Fruit fly (Drosophila melanogaster) whole organism, embryonic: Measurements from ENCODE around the gene CG4629.

Experiments used
- B-H1 ChIP-seq: fragments of 200-800 bp; sonication (Bioruptor generic); IDR thresholded peaks from 3 replicates; pipeline ENCODE4 v1.3.6; 2022; ENCODE audit warnings: missing biosample characterization, missing genetic modification characterization
- BEAF-32 ChIP-seq: fragments of 200-800 bp; sonication (Bioruptor generic); optimal IDR thresholded peaks from 3 replicates; lab custom pipeline; 2017; ENCODE audit warnings: missing biosample characterization, missing genetic modification characterization, mild to moderate bottlenecking, moderate library complexity, missing genetic modification reagents
- CG10147 ChIP-seq: fragments of 200-800 bp; sonication (Bioruptor generic); optimal IDR thresholded peaks from 2 replicates; lab custom pipeline; 2019; ENCODE audit warnings: missing biosample characterization, mild to moderate bottlenecking, missing genetic modification characterization, moderate library complexity
- CG10321 ChIP-seq: fragments of 200-800 bp; sonication (Bioruptor generic); IDR thresholded peaks from 2 replicates; pipeline ENCODE4 v1.3.6; 2022; ENCODE audit warnings: missing biosample characterization, missing genetic modification characterization
- CG10366 ChIP-seq: fragments of 200-800 bp; sonication (Bioruptor generic); IDR thresholded peaks from 2 replicates; pipeline ENCODE4 v1.3.6; 2022; ENCODE audit warnings: missing biosample characterization, missing genetic modification characterization
- CG11247 ChIP-seq: fragments of 200-800 bp; sonication (Bioruptor generic); IDR thresholded peaks from 2 replicates; pipeline ENCODE4 v1.3.6; 2022; ENCODE audit warnings: missing biosample characterization, missing genetic modification characterization
- CG14965 ChIP-seq: fragments of 200-800 bp; sonication (Bioruptor generic); optimal IDR thresholded peaks from 2 replicates; lab custom pipeline; 2016; ENCODE audit warnings: missing biosample characterization, missing genetic modification characterization, borderline replicate concordance
- CG16815 ChIP-seq: fragments of 200-800 bp; sonication (Bioruptor generic); optimal IDR thresholded peaks from 3 replicates; lab custom pipeline; 2017; ENCODE audit warnings: missing biosample characterization, mild to moderate bottlenecking, missing genetic modification characterization
- CG2712 ChIP-seq: fragments of 200-800 bp; optimal IDR thresholded peaks from 3 replicates; lab custom pipeline; 2019; ENCODE audit warnings: missing biosample characterization, mild to moderate bottlenecking, missing genetic modification characterization, moderate library complexity
- CG31224 ChIP-seq: fragments of 200-800 bp; sonication (Bioruptor generic); IDR thresholded peaks from 2 replicates; pipeline ENCODE4 v1.3.6; 2022; ENCODE audit warnings: missing biosample characterization, missing genetic modification characterization
- CG3281 ChIP-seq: fragments of 200-800 bp; sonication (Bioruptor generic); optimal IDR thresholded peaks from 3 replicates; lab custom pipeline; 2017; ENCODE audit warnings: missing biosample characterization, mild to moderate bottlenecking, missing genetic modification characterization
- CG3726 ChIP-seq: fragments of 200-800 bp; sonication (Bioruptor generic); IDR thresholded peaks from 3 replicates; pipeline ENCODE4, ENCODE4 v1.3.6; 2022; ENCODE audit warnings: missing biosample characterization, missing genetic modification characterization
- CG43689 ChIP-seq: fragments of 200-800 bp; sonication (Bioruptor generic); IDR thresholded peaks from 2 replicates; pipeline ENCODE4 v1.3.6; 2022; ENCODE audit warnings: missing biosample characterization, missing genetic modification characterization
- CG7357 ChIP-seq: fragments of 200-800 bp; sonication (Bioruptor generic); IDR thresholded peaks from 3 replicates; pipeline ENCODE4 v1.3.6; 2022; ENCODE audit warnings: missing biosample characterization, missing genetic modification characterization
- CrebB ChIP-seq: fragments of 200-800 bp; sonication (Bioruptor generic); optimal IDR thresholded peaks from 3 replicates; lab custom pipeline; 2018; ENCODE audit warnings: missing biosample characterization, mild to moderate bottlenecking, missing genetic modification characterization
- Deaf1 ChIP-seq: fragments of 200-800 bp; optimal IDR thresholded peaks from 3 replicates; lab custom pipeline; 2019; ENCODE audit warnings: missing biosample characterization, mild to moderate bottlenecking, missing genetic modification characterization, moderate library complexity
- Drgx ChIP-seq: fragments of 200-800 bp; sonication (Bioruptor generic); IDR thresholded peaks from 2 replicates; pipeline ENCODE4 v1.3.6; 2022; ENCODE audit warnings: missing biosample characterization, missing genetic modification characterization
- Ets65A ChIP-seq: fragments of 200-800 bp; sonication (Bioruptor generic); peaks from one replicate; lab custom pipeline; 2016; ENCODE audit warnings: missing biosample characterization, missing genetic modification characterization
- HLH3B ChIP-seq: fragments of 200-800 bp; sonication (Bioruptor generic); IDR thresholded peaks from 2 replicates; pipeline ENCODE4 v1.3.6; 2022; ENCODE audit warnings: missing biosample characterization, missing genetic modification characterization
- HLHmδ ChIP-seq: fragments of 200-800 bp; sonication (Bioruptor generic); optimal IDR thresholded peaks from 2 replicates; lab custom pipeline; 2018; ENCODE audit warnings: missing biosample characterization, mild to moderate bottlenecking, missing genetic modification characterization, moderate library complexity
- NFAT ChIP-seq: fragments of 200-800 bp; sonication (Bioruptor generic); IDR thresholded peaks from 2 replicates; pipeline ENCODE4 v1.3.6; 2022; ENCODE audit warnings: missing biosample characterization, missing genetic modification characterization
- Poxn ChIP-seq: fragments of 200-800 bp; sonication (Bioruptor generic); IDR thresholded peaks from 2 replicates; pipeline ENCODE4 v1.3.6; 2022; ENCODE audit warnings: missing biosample characterization, missing genetic modification characterization
- Sox102F ChIP-seq: fragments of 200-800 bp; sonication (Bioruptor generic); optimal IDR thresholded peaks from 2 replicates; lab custom pipeline; 2018; ENCODE audit warnings: missing biosample characterization, mild to moderate bottlenecking, missing genetic modification characterization, moderate library complexity
- Ssrp ChIP-seq: fragments of 200-800 bp; sonication (Bioruptor generic); optimal IDR thresholded peaks from 2 replicates; lab custom pipeline; 2018; ENCODE audit warnings: missing biosample characterization, mild to moderate bottlenecking, missing genetic modification characterization, moderate library complexity
- Xrp1 ChIP-seq: fragments of 200-800 bp; sonication (Bioruptor generic); IDR thresholded peaks from 2 replicates; pipeline ENCODE4 v1.3.6; 2022; ENCODE audit warnings: missing biosample characterization, missing genetic modification characterization
- ara ChIP-seq: fragments of 200-800 bp; sonication (Bioruptor generic); IDR thresholded peaks from 2 replicates; pipeline ENCODE4 v1.3.6; 2022; ENCODE audit warnings: missing biosample characterization, missing genetic modification characterization
- ase ChIP-seq: fragments of 200-800 bp; sonication (Bioruptor generic); IDR thresholded peaks from 3 replicates; pipeline ENCODE4 v1.3.6; 2022; ENCODE audit warnings: missing biosample characterization, missing genetic modification characterization
- bsh ChIP-seq, 2 experiments: fragments of 200-800 bp; sonication (Bioruptor generic); optimal IDR thresholded peaks; 2 replicates each; lab custom pipeline; 2017 to 2018; ENCODE audit warnings: mild to moderate bottlenecking in 2 of 2, missing biosample characterization in 2 of 2, missing genetic modification characterization in 2 of 2, moderate library complexity in 1 of 2
- chm ChIP-seq: fragments of 200-800 bp; sonication (Bioruptor generic); IDR thresholded peaks from 2 replicates; pipeline ENCODE4 v1.3.6; 2022; ENCODE audit warnings: missing biosample characterization, missing genetic modification characterization
- corto ChIP-seq: fragments of 200-800 bp; sonication (Bioruptor generic); optimal IDR thresholded peaks from 2 replicates; lab custom pipeline; 2016; ENCODE audit warnings: missing biosample characterization, mild to moderate bottlenecking, missing genetic modification characterization, moderate library complexity
- crc ChIP-seq: fragments of 200-800 bp; sonication (Bioruptor generic); optimal IDR thresholded peaks from 2 replicates; lab custom pipeline; 2016; ENCODE audit warnings: missing biosample characterization, missing genetic modification characterization
- dmrt11E ChIP-seq: fragments of 200-800 bp; sonication (Bioruptor generic); optimal IDR thresholded peaks from 3 replicates; lab custom pipeline; 2018; ENCODE audit warnings: missing biosample characterization, mild to moderate bottlenecking, missing genetic modification characterization, moderate library complexity
- eyg ChIP-seq: fragments of 200-800 bp; sonication (Bioruptor generic); optimal IDR thresholded peaks from 3 replicates; lab custom pipeline; 2016; ENCODE audit warnings: missing biosample characterization, missing genetic modification characterization
- gcm ChIP-seq: fragments of 200-800 bp; sonication (Bioruptor generic); optimal IDR thresholded peaks from 2 replicates; lab custom pipeline; 2019; ENCODE audit warnings: missing biosample characterization, mild to moderate bottlenecking, missing genetic modification characterization, moderate library complexity
- gem ChIP-seq: fragments of 200-800 bp; sonication (Bioruptor generic); optimal IDR thresholded peaks from 2 replicates; lab custom pipeline; 2019; ENCODE audit warnings: missing biosample characterization, mild to moderate bottlenecking, missing genetic modification characterization, moderate library complexity
- grau ChIP-seq: fragments of 200-800 bp; optimal IDR thresholded peaks from 3 replicates; lab custom pipeline; 2019; ENCODE audit warnings: missing biosample characterization, mild to moderate bottlenecking, missing genetic modification characterization, moderate library complexity
- hb ChIP-seq: fragments of 200-800 bp; sonication (Bioruptor generic); IDR thresholded peaks from 3 replicates; pipeline ENCODE4 v1.3.6; 2022; ENCODE audit warnings: missing biosample characterization, missing genetic modification characterization; ENCODE audit not compliant: partially characterized antibody
- ind ChIP-seq: fragments of 200-800 bp; sonication (Bioruptor generic); optimal IDR thresholded peaks from 3 replicates; lab custom pipeline; 2016; ENCODE audit warnings: missing biosample characterization, missing genetic modification characterization
- lola ChIP-seq, 3 experiments: fragments of >200 bp in 2 of 3; fragments of 200-800 bp in 1 of 3; sonication (Bioruptor generic) in 1 of 3; optimal IDR thresholded peaks; 2 replicates each; lab custom pipeline; 2017 to 2019; ENCODE audit warnings: missing biosample characterization in 3 of 3, missing genetic modification characterization in 3 of 3, mild to moderate bottlenecking in 1 of 3, moderate library complexity in 1 of 3
- nom ChIP-seq: fragments of 200-800 bp; sonication (Bioruptor generic); optimal IDR thresholded peaks from 2 replicates; lab custom pipeline; 2017; ENCODE audit warnings: missing biosample characterization, missing genetic modification characterization, mild to moderate bottlenecking, moderate library complexity, missing genetic modification reagents
- prd ChIP-seq, 3 experiments: fragments of >200 bp in 2 of 3; fragments of 200-800 bp in 1 of 3; sonication (Bioruptor generic) in 1 of 3; optimal IDR thresholded peaks in 2 of 3; IDR thresholded peaks in 1 of 3; 2 replicates in 2 of 3; 3 replicates in 1 of 3; pipeline versions ENCODE4 v1.3.6 to Lab custom; 2017 to 2022; ENCODE audit warnings: missing biosample characterization in 1 of 3, missing genetic modification characterization in 1 of 3
- ranshi ChIP-seq: fragments of 200-800 bp; sonication (Bioruptor generic); IDR thresholded peaks from 2 replicates; pipeline ENCODE4 v1.3.6; 2022; ENCODE audit warnings: missing biosample characterization, missing genetic modification characterization
- sens-2 ChIP-seq: fragments of 200-800 bp; sonication (Bioruptor generic); IDR thresholded peaks from 2 replicates; pipeline ENCODE4 v1.3.6; 2022; ENCODE audit warnings: missing biosample characterization, missing genetic modification characterization
- sob ChIP-seq: fragments of 200-800 bp; sonication (Bioruptor generic); IDR thresholded peaks from 2 replicates; pipeline ENCODE4 v1.3.6; 2022; ENCODE audit warnings: missing biosample characterization, missing genetic modification characterization
- sr ChIP-seq: fragments of 200-800 bp; sonication (Bioruptor generic); IDR thresholded peaks from 3 replicates; pipeline ENCODE4 v1.3.6; 2022; ENCODE audit warnings: missing biosample characterization, missing genetic modification characterization
- tin ChIP-seq: fragments of 200-800 bp; sonication (Bioruptor generic); optimal IDR thresholded peaks from 3 replicates; lab custom pipeline; 2016; ENCODE audit warnings: missing biosample characterization, missing genetic modification characterization
- unpg ChIP-seq: fragments of 200-800 bp; sonication (Bioruptor generic); optimal IDR thresholded peaks from 3 replicates; lab custom pipeline; 2018; ENCODE audit warnings: missing biosample characterization, mild to moderate bottlenecking, missing genetic modification characterization, moderate library complexity
- usp ChIP-seq: fragments of >200 bp; optimal IDR thresholded peaks from 2 replicates; lab custom pipeline; 2017; ENCODE audit warnings: missing biosample characterization, missing genetic modification characterization
- z ChIP-seq: fragments of 200-800 bp; sonication (Bioruptor generic); IDR thresholded peaks from 3 replicates; pipeline ENCODE4 v1.3.6; 2022; ENCODE audit warnings: missing biosample characterization, missing genetic modification characterization
- zfh1 ChIP-seq: fragments of 200-800 bp; sonication (Bioruptor generic); IDR thresholded peaks from 3 replicates; pipeline ENCODE4 v1.3.6; 2022; ENCODE audit warnings: missing biosample characterization, missing genetic modification characterization

The CG4629 gene

dm6 chr2L:1065038-1065437 is 37.3 kb downstream of the CG4629 start (continued):
- no peak for TF ChIP-seq gcm (GFP tag; lab: Kevin White, UChicago)
- peak; percentile 28; the same call in 1 of the 2 replicates for TF ChIP-seq chm (GFP tag; lab: Robert Waterston, UW)
- TF ChIP-seq CG43689, result no peak
- no peak for TF ChIP-seq BEAF-32 (GFP tag; lab: Kevin White, UChicago)
- peak; percentile 62 for TF ChIP-seq Drgx (GFP tag; lab: Robert Waterston, UW)
- peak; percentile 14 for TF ChIP-seq CG16815 (GFP tag; lab: Kevin White, UChicago)
- TF ChIP-seq CG3726, result peak; percentile 29; the same call in 1 of the 3 replicates
- peak; percentile 44 for TF ChIP-seq dmrt11E (tag; lab: Kevin White, UChicago)
- peak; percentile 87 for TF ChIP-seq Ets65A
- peak in 1 of 3 experiments; percentile 8 for TF ChIP-seq lola (GFP tag; optimal IDR thresholded peaks at IDR 0.05; lab: Kevin White, UChicago)
- TF ChIP-seq CG10366, result peak; percentile 37
- TF ChIP-seq ara (GFP tag; lab: Robert Waterston, UW), result peak; percentile 54; the same call in 1 of the 2 replicates
- TF ChIP-seq eyg (GFP tag; lab: Kevin White, UChicago), result no peak
- peak; percentile 41 for TF ChIP-seq gem
- TF ChIP-seq zfh1, result 0 out of 3 replicates have a peak, but pooled peaks have one; percentile 49
- TF ChIP-seq CG14965 (GFP tag; lab: Kevin White, UChicago), result no peak
- peak; percentile 47 for TF ChIP-seq nom (GFP tag; lab: Kevin White, UChicago)
- no peak for TF ChIP-seq Deaf1 (tag; lab: Kevin White, UChicago)
- TF ChIP-seq hb (GFP tag; lab: Robert Waterston, UW), result no peak
- 0 out of 2 replicates have a peak, but pooled peaks have one; percentile 7 for TF ChIP-seq CG11247 (GFP tag; lab: Robert Waterston, UW)
- no peak for TF ChIP-seq crc (GFP tag; lab: Kevin White, UChicago)
- peak; percentile 38; the same call in 1 of the 2 replicates for TF ChIP-seq ranshi (GFP tag; lab: Robert Waterston, UW)
- no peak for TF ChIP-seq ind
- no peak for TF ChIP-seq HLHmδ
- no peak for TF ChIP-seq sr (GFP tag; lab: Robert Waterston, UW)
- 0 out of 2 replicates have a peak, but pooled peaks have one; percentile 24 for TF ChIP-seq sob (GFP tag; lab: Robert Waterston, UW)
- TF ChIP-seq Xrp1 (GFP tag; lab: Robert Waterston, UW), result peak; percentile 56; the same call in 1 of the 2 replicates
- no peak for TF ChIP-seq CG10147 (GFP tag; lab: Kevin White, UChicago)
- TF ChIP-seq grau (tag; lab: Kevin White, UChicago), result no peak
- peak; percentile 27 for TF ChIP-seq Sox102F
- no peak for TF ChIP-seq prd (optimal IDR thresholded peaks at IDR 0.05; lab: Kevin White, UChicago)
- TF ChIP-seq prd (GFP tag; IDR thresholded peaks at IDR 0.05; lab: Robert Waterston, UW), result peak; percentile 42; the same call in 2 of the 3 replicates
- TF ChIP-seq CG7357 (GFP tag; lab: Robert Waterston, UW), result no peak
- 0 out of 2 replicates have a peak, but pooled peaks have one; percentile 7 for TF ChIP-seq CG10321 (GFP tag; lab: Robert Waterston, UW)
- TF ChIP-seq Poxn (GFP tag; lab: Robert Waterston, UW), result no peak
- TF ChIP-seq Ssrp (tag; lab: Kevin White, UChicago), result peak; percentile 33
- TF ChIP-seq tin (GFP tag; lab: Kevin White, UChicago), result peak; percentile 5
- TF ChIP-seq sens-2, result 0 out of 2 replicates have a peak, but pooled peaks have one; percentile 42
- TF ChIP-seq corto (GFP tag; lab: Kevin White, UChicago), result peak; percentile 31
- no peak for TF ChIP-seq CrebB (tag; lab: Kevin White, UChicago)
- TF ChIP-seq bsh (GFP tag; optimal IDR thresholded peaks at IDR 0.05; lab: Kevin White, UChicago), result peak; percentile 30 to 75
- no peak for TF ChIP-seq CG3281 (GFP tag; lab: Kevin White, UChicago)
- no peak for TF ChIP-seq B-H1 (GFP tag; lab: Robert Waterston, UW)
- TF ChIP-seq CG31224, result no peak
- TF ChIP-seq usp, result no peak
- 0 out of 3 replicates have a peak, but pooled peaks have one; percentile 29 for TF ChIP-seq ase (GFP tag; lab: Robert Waterston, UW)
- peak; percentile 20 for TF ChIP-seq CG2712 (tag; lab: Kevin White, UChicago)
- TF ChIP-seq z (GFP tag; lab: Robert Waterston, UW), result 0 out of 3 replicates have a peak, but pooled peaks have one; percentile 38
- TF ChIP-seq NFAT (GFP tag; lab: Robert Waterston, UW), result no peak
- TF ChIP-seq unpg (GFP tag; lab: Kevin White, UChicago), result no peak
- no peak for TF ChIP-seq HLH3B (GFP tag; lab: Robert Waterston, UW)
